Worm (Caenorhabditis elegans) whole organism, L1 larva: ENCODE measurements around the gene clec-175.

ENCODE experiments used
- C04F5.9 ChIP-seq: sonication (generic microtip); optimal IDR thresholded peaks from 2 replicates; lab custom pipeline; 2016; ENCODE audit warnings: missing genetic modification characterization, missing compliant biosample characterization
- C16A3.4 ChIP-seq: fragments of 150-350 bp; optimal IDR thresholded peaks from 2 replicates; lab custom pipeline; 2014; ENCODE audit warnings: missing biosample characterization, missing genetic modification characterization
- C34B4.2 ChIP-seq: sonication (generic microtip); optimal IDR thresholded peaks from 2 replicates; lab custom pipeline; 2017; ENCODE audit warnings: mild to moderate bottlenecking, missing genetic modification characterization, missing compliant biosample characterization
- Y116A8C.19 ChIP-seq: sonication (generic microtip); optimal IDR thresholded peaks from 2 replicates; lab custom pipeline; 2016; ENCODE audit warnings: missing compliant biosample characterization, missing genetic modification characterization, borderline replicate concordance
- aha-1 ChIP-seq: fragments of 150-350 bp; optimal IDR thresholded peaks from 2 replicates; lab custom pipeline; 2014; ENCODE audit warnings: missing biosample characterization, missing genetic modification characterization
- blmp-1 ChIP-seq: fragments of 150-350 bp; optimal IDR thresholded peaks from 2 replicates; lab custom pipeline; 2014; ENCODE audit warnings: missing biosample characterization, missing genetic modification characterization
- ceh-63 ChIP-seq: fragments of 200-800 bp; sonication (Bioruptor generic); optimal IDR thresholded peaks from 2 replicates; lab custom pipeline; 2018; ENCODE audit warnings: mild to moderate bottlenecking, missing genetic modification characterization, missing compliant biosample characterization
- ceh-82 ChIP-seq, 3 experiments: fragments of 150-350 bp in 1 of 3; sonication (generic microtip) in 2 of 3; optimal IDR thresholded peaks; 2 replicates each; lab custom pipeline; 2014 to 2017; ENCODE audit warnings: missing biosample characterization in 3 of 3, missing genetic modification characterization in 3 of 3
- dpl-1 ChIP-seq, 3 experiments: fragments of 150-350 bp in 2 of 3; sonication (generic microtip) in 1 of 3; optimal IDR thresholded peaks; 2 replicates each; lab custom pipeline; 2014 to 2017; ENCODE audit warnings: missing biosample characterization in 3 of 3, missing genetic modification characterization in 3 of 3, missing genetic modification reagents in 3 of 3
- dsc-1 ChIP-seq: sonication (generic microtip); optimal IDR thresholded peaks from 2 replicates; lab custom pipeline; 2016; ENCODE audit warnings: mild to moderate bottlenecking, missing genetic modification characterization, missing compliant biosample characterization
- efl-1 ChIP-seq, 4 experiments: fragments of 150-350 bp; optimal IDR thresholded peaks in 3 of 4; peaks in 1 of 4; 1 replicate in 1 of 4; 2 replicates in 3 of 4; lab custom pipeline; 2014; ENCODE audit warnings: missing biosample characterization in 2 of 4, missing genetic modification characterization in 2 of 4, missing genetic modification reagents in 2 of 4
- egl-27 ChIP-seq, 2 experiments: fragments of 150-350 bp in 1 of 2; sonication (generic microtip); optimal IDR thresholded peaks; 3 replicates each; lab custom pipeline; 2017 to 2018; ENCODE audit warnings: missing biosample characterization in 2 of 2, missing genetic modification characterization in 2 of 2, missing genetic modification reagents in 2 of 2
- elt-3 ChIP-seq, 6 experiments: fragments of 150-350 bp in 1 of 6; sonication (generic microtip); optimal IDR thresholded peaks; 2 replicates each; lab custom pipeline; 2017 to 2018; ENCODE audit warnings: missing biosample characterization in 6 of 6, missing genetic modification characterization in 6 of 6, inconsistent platforms in 1 of 6
- fkh-8 ChIP-seq: sonication (generic microtip); optimal IDR thresholded peaks from 2 replicates; lab custom pipeline; 2016; ENCODE audit warnings: mild to moderate bottlenecking, missing genetic modification characterization, missing compliant biosample characterization
- fos-1 ChIP-seq: fragments of 150-350 bp; optimal IDR thresholded peaks from 2 replicates; lab custom pipeline; 2014; ENCODE audit warnings: missing biosample characterization, missing genetic modification characterization
- grh-1 ChIP-seq: fragments of 200-800 bp; sonication (Bioruptor generic); IDR thresholded peaks from 2 replicates; pipeline ENCODE4 v1.3.6; 2022; ENCODE audit warnings: missing genetic modification reagents, missing genetic modification characterization, missing compliant biosample characterization
- hlh-17 ChIP-seq: fragments of 200-800 bp; sonication (Bioruptor generic); optimal IDR thresholded peaks from 2 replicates; lab custom pipeline; 2018; ENCODE audit warnings: missing genetic modification characterization, mild to moderate bottlenecking, missing compliant biosample characterization, moderate library complexity, borderline replicate concordance
- hlh-4 ChIP-seq: sonication (generic microtip); optimal IDR thresholded peaks from 2 replicates; lab custom pipeline; 2016; ENCODE audit warnings: mild to moderate bottlenecking, missing genetic modification characterization, missing compliant biosample characterization
- isw-1 ChIP-seq: fragments of 200-800 bp; sonication (Bioruptor generic); IDR thresholded peaks from 2 replicates; pipeline ENCODE4 v1.3.6; 2022; ENCODE audit warnings: missing genetic modification characterization, missing compliant biosample characterization
- lin-13 ChIP-seq: fragments of 150-350 bp; optimal IDR thresholded peaks from 2 replicates; lab custom pipeline; 2014; ENCODE audit warnings: missing biosample characterization, missing genetic modification reagents, missing genetic modification characterization
- lin-14 ChIP-seq: fragments of 200-800 bp; sonication (Bioruptor generic); optimal IDR thresholded peaks from 2 replicates; lab custom pipeline; 2018; ENCODE audit warnings: mild to moderate bottlenecking, missing genetic modification characterization, moderate library complexity, missing compliant biosample characterization
- lin-15B ChIP-seq: fragments of 150-350 bp; sonication (generic microtip); optimal IDR thresholded peaks from 3 replicates; lab custom pipeline; 2014; ENCODE audit warnings: missing biosample characterization, missing genetic modification characterization
- lin-35 ChIP-seq, 2 experiments: fragments of 150-350 bp; optimal IDR thresholded peaks; 2 replicates each; lab custom pipeline; 2014; ENCODE audit warnings: missing biosample characterization in 2 of 2, missing genetic modification characterization in 2 of 2, missing genetic modification reagents in 2 of 2
- lin-39 ChIP-seq: fragments of 150-350 bp; optimal IDR thresholded peaks from 2 replicates; lab custom pipeline; 2014; ENCODE audit warnings: missing biosample characterization, missing genetic modification reagents, missing genetic modification characterization
- lir-3 ChIP-seq: sonication (generic microtip); optimal IDR thresholded peaks from 2 replicates; lab custom pipeline; 2016; ENCODE audit warnings: mild to moderate bottlenecking, missing genetic modification characterization, moderate library complexity, missing compliant biosample characterization; ENCODE audit not compliant: poor library complexity
- lsy-2 ChIP-seq, 2 experiments: fragments of 150-350 bp; optimal IDR thresholded peaks; 2 replicates each; lab custom pipeline; 2014; ENCODE audit warnings: missing biosample characterization in 2 of 2, missing genetic modification characterization in 2 of 2
- mab-9 ChIP-seq: fragments of 200-800 bp; sonication (Bioruptor generic); IDR thresholded peaks from 2 replicates; pipeline ENCODE4 v1.3.6; 2022; ENCODE audit warnings: missing genetic modification reagents, missing genetic modification characterization, missing compliant biosample characterization
- mdl-1 ChIP-seq, 2 experiments: fragments of 150-350 bp; optimal IDR thresholded peaks; 2 replicates each; lab custom pipeline; 2014 to 2017; ENCODE audit warnings: missing biosample characterization in 2 of 2, missing genetic modification characterization in 2 of 2, inconsistent platforms in 1 of 2
- mep-1 ChIP-seq: fragments of 150-350 bp; optimal IDR thresholded peaks from 2 replicates; lab custom pipeline; 2014; ENCODE audit warnings: missing biosample characterization, missing genetic modification characterization
- nhr-11 ChIP-seq: fragments of 150-350 bp; optimal IDR thresholded peaks from 2 replicates; lab custom pipeline; 2014; ENCODE audit warnings: missing biosample characterization, missing genetic modification characterization
- nhr-19 ChIP-seq: fragments of 200-800 bp; sonication (Bioruptor generic); conservative IDR thresholded peaks from 2 replicates; pipeline ENCODE4 v1.3.6; 2022; ENCODE audit warnings: missing genetic modification characterization, missing compliant biosample characterization
- nhr-20 ChIP-seq: sonication (generic microtip); optimal IDR thresholded peaks from 2 replicates; lab custom pipeline; 2016; ENCODE audit warnings: mild to moderate bottlenecking, missing genetic modification characterization, missing compliant biosample characterization
- nhr-237 ChIP-seq: fragments of 150-350 bp; optimal IDR thresholded peaks from 2 replicates; lab custom pipeline; 2014; ENCODE audit warnings: missing biosample characterization, missing genetic modification characterization
- nhr-47 ChIP-seq: sonication (generic microtip); optimal IDR thresholded peaks from 2 replicates; lab custom pipeline; 2016; ENCODE audit warnings: mild to moderate bottlenecking, missing genetic modification characterization, moderate library complexity, missing compliant biosample characterization
- nhr-71 ChIP-seq: sonication (generic microtip); optimal IDR thresholded peaks from 2 replicates; lab custom pipeline; 2016; ENCODE audit warnings: mild to moderate bottlenecking, missing genetic modification characterization, moderate library complexity, missing compliant biosample characterization
- nhr-85 ChIP-seq: sonication (generic microtip); peaks from one replicate; lab custom pipeline; 2016; ENCODE audit warnings: missing genetic modification characterization, inconsistent platforms, missing compliant biosample characterization
- nhr-90 ChIP-seq: sonication (generic microtip); optimal IDR thresholded peaks from 2 replicates; lab custom pipeline; 2016; ENCODE audit warnings: mild to moderate bottlenecking, missing genetic modification characterization, missing compliant biosample characterization; ENCODE audit not compliant: poor library complexity
- pax-3 ChIP-seq: fragments of 200-800 bp; sonication (Bioruptor generic); optimal IDR thresholded peaks from 2 replicates; lab custom pipeline; 2018; ENCODE audit warnings: mild to moderate bottlenecking, missing genetic modification characterization, moderate library complexity, missing compliant biosample characterization
- pqm-1 ChIP-seq: sonication (generic microtip); optimal IDR thresholded peaks from 3 replicates; lab custom pipeline; 2017; ENCODE audit warnings: missing biosample characterization, missing genetic modification characterization
- skn-1 ChIP-seq: fragments of 150-350 bp; optimal IDR thresholded peaks from 2 replicates; lab custom pipeline; 2014; ENCODE audit warnings: missing biosample characterization, missing genetic modification characterization
- snpc-4 ChIP-seq: fragments of 150-350 bp; optimal IDR thresholded peaks from 2 replicates; lab custom pipeline; 2014; ENCODE audit warnings: missing biosample characterization, missing genetic modification characterization
- snu-23 ChIP-seq: sonication (generic microtip); optimal IDR thresholded peaks from 2 replicates; lab custom pipeline; 2016; ENCODE audit warnings: missing genetic modification characterization, missing compliant biosample characterization
- sox-4 ChIP-seq: sonication (generic microtip); optimal IDR thresholded peaks from 2 replicates; lab custom pipeline; 2016; ENCODE audit warnings: missing genetic modification characterization, missing compliant biosample characterization
- swsn-7 ChIP-seq: sonication (generic microtip); optimal IDR thresholded peaks from 2 replicates; lab custom pipeline; 2016; ENCODE audit warnings: missing genetic modification characterization, missing compliant biosample characterization
- tbx-2 ChIP-seq: sonication (generic microtip); optimal IDR thresholded peaks from 2 replicates; lab custom pipeline; 2016; ENCODE audit warnings: missing genetic modification characterization, missing compliant biosample characterization
- unc-130 ChIP-seq: fragments of 150-350 bp; optimal IDR thresholded peaks from 2 replicates; lab custom pipeline; 2017; ENCODE audit warnings: missing biosample characterization, missing genetic modification characterization, inconsistent platforms
- xbp-1 ChIP-seq: sonication (generic microtip); optimal IDR thresholded peaks from 2 replicates; lab custom pipeline; 2016; ENCODE audit warnings: missing genetic modification characterization, missing compliant biosample characterization
- ztf-11 ChIP-seq, 2 experiments: sonication (generic microtip); optimal IDR thresholded peaks; 2 replicates each; lab custom pipeline; 2016 to 2017; ENCODE audit warnings: missing genetic modification characterization in 2 of 2, missing biosample characterization in 1 of 2, missing compliant biosample characterization in 1 of 2
- ztf-4 ChIP-seq: fragments of 150-350 bp; optimal IDR thresholded peaks from 2 replicates; lab custom pipeline; 2014; ENCODE audit warnings: missing biosample characterization, missing genetic modification characterization

clec-175 gene

ce11 chrIV:4402413-4402812 is 19.7 kb upstream of the clec-175 start:
- peak; percentile 87 for TF ChIP-seq snu-23 (GFP tag; lab: Kevin White, UChicago)
- peak; percentile 96 for TF ChIP-seq nhr-85 (tag; lab: Kevin White, UChicago)
- TF ChIP-seq nhr-47 (tag; lab: Kevin White, UChicago) = peak; percentile 66
- peak; percentile 38 for TF ChIP-seq swsn-7 (tag; lab: Kevin White, UChicago)
- peak; percentile 85 for TF ChIP-seq unc-130 (tag; lab: Kevin White, UChicago)
- TF ChIP-seq tbx-2 (tag; lab: Kevin White, UChicago) = peak; percentile 37
- TF ChIP-seq egl-27 (tag; optimal IDR thresholded peaks at IDR 0.05; lab: Kevin White, UChicago) = no peak
- TF ChIP-seq lin-14 (GFP tag; lab: Kevin White, UChicago) = peak; percentile 82
- peak; percentile 16 to 54 (median 33) for TF ChIP-seq dpl-1 (GFP tag; optimal IDR thresholded peaks at IDR 0.05; lab: Kevin White, UChicago)
- no peak for TF ChIP-seq ceh-63 (GFP tag; lab: Kevin White, UChicago)
- TF ChIP-seq lin-13 (GFP tag; lab: Kevin White, UChicago) = peak; percentile 46
- TF ChIP-seq pax-3 (tag; lab: Kevin White, UChicago) = peak; percentile 37
- no peak for TF ChIP-seq isw-1 (GFP tag; lab: Robert Waterston, UW)
- TF ChIP-seq C04F5.9 = no peak
- TF ChIP-seq mdl-1 (tag; optimal IDR thresholded peaks at IDR 0.05; lab: Kevin White, UChicago) = peak in 1 of 2 experiments; percentile 78
- TF ChIP-seq dsc-1 = peak; percentile 51
- no peak for TF ChIP-seq fos-1 (tag; lab: Kevin White, UChicago)
- no peak for TF ChIP-seq hlh-17 (GFP tag; lab: Kevin White, UChicago)
- peak; percentile 89 for TF ChIP-seq nhr-71
- TF ChIP-seq efl-1 (optimal IDR thresholded peaks at IDR 0.05; lab: Kevin White, UChicago) = peak in 1 of 2 experiments; percentile 27
- TF ChIP-seq efl-1 (GFP tag; optimal IDR thresholded peaks at IDR 0.05 in 1 of 2; lab: Kevin White, UChicago) = peak; percentile 9 to 45
- TF ChIP-seq snpc-4 (tag; lab: Kevin White, UChicago) = peak; percentile 25
- no peak for TF ChIP-seq Y116A8C.19 (tag; lab: Kevin White, UChicago)
- TF ChIP-seq mab-9 = no peak
- peak; percentile 61 for TF ChIP-seq nhr-19
- TF ChIP-seq ztf-4 (tag; lab: Kevin White, UChicago) = peak; percentile 39
- peak in 1 of 3 experiments; percentile 5 for TF ChIP-seq ceh-82 (tag; optimal IDR thresholded peaks at IDR 0.05; lab: Kevin White, UChicago)
- TF ChIP-seq elt-3 (tag; optimal IDR thresholded peaks at IDR 0.05; lab: Kevin White, UChicago) = peak in 2 of 6 experiments; percentile 55 to 92
- no peak for TF ChIP-seq hlh-4 (tag; lab: Kevin White, UChicago)
- TF ChIP-seq lir-3 (tag; lab: Kevin White, UChicago) = peak; percentile 24
- TF ChIP-seq xbp-1 (tag; lab: Kevin White, UChicago) = peak; percentile 6
- peak; percentile 37 for TF ChIP-seq sox-4 (tag; lab: Kevin White, UChicago)
- TF ChIP-seq skn-1 (tag; lab: Kevin White, UChicago) = peak; percentile 67
- TF ChIP-seq lin-39 (tag; lab: Kevin White, UChicago) = no peak
- TF ChIP-seq grh-1 = peak; percentile 60
- TF ChIP-seq ztf-11 (tag; optimal IDR thresholded peaks at IDR 0.05; lab: Kevin White, UChicago) = no peak
- TF ChIP-seq nhr-90 (tag; lab: Kevin White, UChicago) = peak; percentile 82
- peak; percentile 88 for TF ChIP-seq blmp-1 (tag; lab: Kevin White, UChicago)
- peak; percentile 54 for TF ChIP-seq mep-1 (tag; lab: Kevin White, UChicago)
- peak; percentile 64 to 71 for TF ChIP-seq lsy-2 (tag; optimal IDR thresholded peaks at IDR 0.05; lab: Kevin White, UChicago)
- TF ChIP-seq nhr-11 (tag; lab: Kevin White, UChicago) = peak; percentile 1
- TF ChIP-seq C16A3.4 = peak; percentile 60
- TF ChIP-seq aha-1 = no peak
- no peak for TF ChIP-seq nhr-237 (tag; lab: Kevin White, UChicago)
- TF ChIP-seq nhr-20 = peak; percentile 85
- TF ChIP-seq lin-15B (tag; lab: Kevin White, UChicago) = no peak
- TF ChIP-seq C34B4.2 (tag; lab: Kevin White, UChicago) = no peak
- TF ChIP-seq lin-35 (GFP tag; optimal IDR thresholded peaks at IDR 0.05; lab: Kevin White, UChicago) = peak; percentile 7 to 75
- TF ChIP-seq fkh-8 = no peak
- TF ChIP-seq pqm-1 = no peak
- TF ChIP-seq, all 84 proteins: peak for 32
